Worm (Caenorhabditis elegans) whole organism, L2 larva: Measurements from ENCODE around the gene F07C4.10.

Source experiments
- C34F6.9 ChIP-seq: fragments of 150-350 bp; optimal IDR thresholded peaks from 2 replicates; lab custom pipeline; 2014; ENCODE audit warnings: missing biosample characterization, missing genetic modification characterization
- R02D3.7 ChIP-seq: fragments of 150-350 bp; optimal IDR thresholded peaks from 2 replicates; lab custom pipeline; 2014; ENCODE audit warnings: missing biosample characterization, missing genetic modification characterization
- Y55F3AM.14 ChIP-seq: fragments of 200-800 bp; sonication (Bioruptor generic); optimal IDR thresholded peaks from 2 replicates; lab custom pipeline; 2018; ENCODE audit warnings: mild to moderate bottlenecking, missing genetic modification characterization, missing compliant biosample characterization
- alr-1 ChIP-seq: fragments of 150-350 bp; optimal IDR thresholded peaks from 2 replicates; lab custom pipeline; 2014; ENCODE audit warnings: missing biosample characterization, missing genetic modification characterization
- blmp-1 ChIP-seq: sonication (generic microtip); optimal IDR thresholded peaks from 2 replicates; lab custom pipeline; 2017; ENCODE audit warnings: missing genetic modification characterization, mild to moderate bottlenecking, missing compliant biosample characterization, antibody characterized with exemption, moderate library complexity; ENCODE audit not compliant: insufficient read depth
- ceh-16 ChIP-seq: fragments of 150-350 bp; optimal IDR thresholded peaks from 2 replicates; lab custom pipeline; 2014; ENCODE audit warnings: missing biosample characterization, missing genetic modification characterization
- crh-2 ChIP-seq: sonication (generic microtip); optimal IDR thresholded peaks from 2 replicates; lab custom pipeline; 2017; ENCODE audit warnings: missing biosample characterization, missing genetic modification characterization
- dmd-4 ChIP-seq: sonication (generic microtip); optimal IDR thresholded peaks from 2 replicates; lab custom pipeline; 2017; ENCODE audit warnings: missing biosample characterization, missing genetic modification characterization
- egl-27 ChIP-seq: sonication (generic microtip); optimal IDR thresholded peaks from 3 replicates; lab custom pipeline; 2017; ENCODE audit warnings: missing biosample characterization, missing genetic modification reagents, missing genetic modification characterization
- elt-3 ChIP-seq: sonication (generic microtip); optimal IDR thresholded peaks from 2 replicates; lab custom pipeline; 2017; ENCODE audit warnings: missing biosample characterization, missing genetic modification characterization
- fos-1 ChIP-seq: fragments of 150-350 bp; optimal IDR thresholded peaks from 2 replicates; lab custom pipeline; 2014; ENCODE audit warnings: missing biosample characterization, missing genetic modification characterization
- gmeb-1 ChIP-seq: fragments of 150-350 bp; optimal IDR thresholded peaks from 2 replicates; lab custom pipeline; 2014; ENCODE audit warnings: missing biosample characterization, missing genetic modification characterization
- lin-11 ChIP-seq: fragments of 150-350 bp; sonication (generic microtip); optimal IDR thresholded peaks from 2 replicates; lab custom pipeline; 2014; ENCODE audit warnings: missing biosample characterization, missing genetic modification characterization, inconsistent platforms, mixed read lengths
- lin-13 ChIP-seq: fragments of 150-350 bp; optimal IDR thresholded peaks from 2 replicates; lab custom pipeline; 2014; ENCODE audit warnings: missing biosample characterization, missing genetic modification reagents, missing genetic modification characterization
- lin-39 ChIP-seq: fragments of 150-350 bp; optimal IDR thresholded peaks from 2 replicates; lab custom pipeline; 2014; ENCODE audit warnings: missing biosample characterization, missing genetic modification reagents, missing genetic modification characterization
- lsy-2 ChIP-seq, 2 experiments: fragments of 150-350 bp in 1 of 2; sonication (generic microtip) in 1 of 2; optimal IDR thresholded peaks; 2 replicates each; lab custom pipeline; 2014 to 2017; ENCODE audit warnings: missing biosample characterization in 2 of 2, missing genetic modification characterization in 2 of 2
- mbf-1 ChIP-seq: sonication (generic microtip); optimal IDR thresholded peaks from 2 replicates; lab custom pipeline; 2017; ENCODE audit warnings: missing biosample characterization, missing genetic modification characterization
- mdl-1 ChIP-seq, 2 experiments: fragments of 150-350 bp in 1 of 2; sonication (generic microtip) in 1 of 2; optimal IDR thresholded peaks; 2 replicates each; lab custom pipeline; 2017; ENCODE audit warnings: missing biosample characterization in 2 of 2, missing genetic modification characterization in 2 of 2
- nhr-11 ChIP-seq: fragments of 150-350 bp; optimal IDR thresholded peaks from 2 replicates; lab custom pipeline; 2014; ENCODE audit warnings: missing biosample characterization, missing genetic modification characterization
- nhr-12 ChIP-seq: fragments of 150-350 bp; optimal IDR thresholded peaks from 2 replicates; lab custom pipeline; 2014; ENCODE audit warnings: missing biosample characterization, missing genetic modification characterization
- nhr-21 ChIP-seq: fragments of 150-350 bp; optimal IDR thresholded peaks from 2 replicates; lab custom pipeline; 2014; ENCODE audit warnings: missing biosample characterization, missing genetic modification characterization
- nhr-23 ChIP-seq: fragments of 150-350 bp; optimal IDR thresholded peaks from 2 replicates; lab custom pipeline; 2014; ENCODE audit warnings: missing biosample characterization, missing genetic modification reagents, missing genetic modification characterization
- nhr-237 ChIP-seq: fragments of 150-350 bp; optimal IDR thresholded peaks from 2 replicates; lab custom pipeline; 2014; ENCODE audit warnings: missing biosample characterization, missing genetic modification characterization
- nhr-25 ChIP-seq: fragments of 150-350 bp; sonication (generic microtip); optimal IDR thresholded peaks from 3 replicates; lab custom pipeline; 2014; ENCODE audit warnings: missing biosample characterization, missing genetic modification characterization
- nhr-6 ChIP-seq: fragments of 150-350 bp; optimal IDR thresholded peaks from 2 replicates; lab custom pipeline; 2014; ENCODE audit warnings: missing biosample characterization, missing genetic modification characterization
- nhr-77 ChIP-seq: fragments of 150-350 bp; optimal IDR thresholded peaks from 2 replicates; lab custom pipeline; 2014; ENCODE audit warnings: missing biosample characterization, missing genetic modification characterization
- peb-1 ChIP-seq: fragments of 150-350 bp; optimal IDR thresholded peaks from 2 replicates; lab custom pipeline; 2014; ENCODE audit warnings: missing biosample characterization, missing genetic modification characterization
- sem-4 ChIP-seq: fragments of 150-350 bp; optimal IDR thresholded peaks from 2 replicates; lab custom pipeline; 2014; ENCODE audit warnings: missing biosample characterization, missing genetic modification reagents, missing genetic modification characterization
- skn-1 ChIP-seq: sonication (generic microtip); optimal IDR thresholded peaks from 2 replicates; lab custom pipeline; 2017; ENCODE audit warnings: missing biosample characterization, missing genetic modification characterization
- sma-3 ChIP-seq: sonication (generic microtip); optimal IDR thresholded peaks from 2 replicates; lab custom pipeline; 2016; ENCODE audit warnings: missing genetic modification reagents, missing genetic modification characterization, missing compliant biosample characterization
- sma-9 ChIP-seq, 2 experiments: fragments of 150-350 bp in 1 of 2; sonication (generic microtip) in 1 of 2; optimal IDR thresholded peaks; 2 replicates each; lab custom pipeline; 2014 to 2016; ENCODE audit warnings: missing genetic modification characterization in 2 of 2, mild to moderate bottlenecking in 1 of 2, missing biosample characterization in 1 of 2, missing compliant biosample characterization in 1 of 2, missing genetic modification reagents in 1 of 2, moderate library complexity in 1 of 2
- unc-39 ChIP-seq: fragments of 150-350 bp; optimal IDR thresholded peaks from 2 replicates; lab custom pipeline; 2014; ENCODE audit warnings: missing biosample characterization, missing genetic modification characterization
- unc-55 ChIP-seq: fragments of 150-350 bp; sonication (generic microtip); optimal IDR thresholded peaks from 3 replicates; lab custom pipeline; 2014; ENCODE audit warnings: missing biosample characterization, missing genetic modification reagents, missing genetic modification characterization
- unc-62 ChIP-seq: fragments of 150-350 bp; optimal IDR thresholded peaks from 2 replicates; lab custom pipeline; 2014; ENCODE audit warnings: missing biosample characterization, missing genetic modification reagents, missing genetic modification characterization
- zag-1 ChIP-seq: fragments of 150-350 bp; optimal IDR thresholded peaks from 2 replicates; lab custom pipeline; 2014; ENCODE audit warnings: missing biosample characterization, missing genetic modification characterization
- ztf-11 ChIP-seq: sonication (generic microtip); optimal IDR thresholded peaks from 2 replicates; lab custom pipeline; 2017; ENCODE audit warnings: missing biosample characterization, missing genetic modification characterization
- ztf-4 ChIP-seq: fragments of 150-350 bp; optimal IDR thresholded peaks from 2 replicates; lab custom pipeline; 2014; ENCODE audit warnings: missing biosample characterization, missing genetic modification characterization

F07C4.10 gene

ce11 chrV:7624652-7625051, 15.0 kb downstream of the F07C4.10 start, which contains the start of gene grsp-4:
grsp-4 (plus strand) TSS chrV:7624952.
- TF ChIP-seq ztf-4 (no peak), ztf-11 (tag; lab: Kevin White, UChicago) (no peak), nhr-77 (tag; lab: Kevin White, UChicago) (no peak)

ce11 chrV:7624152-7624551, 15.5 kb downstream of the F07C4.10 start, which contains the start of gene C50E3.13:
C50E3.13 (minus strand) TSS chrV:7624252.
- TF ChIP-seq C34F6.9 (tag; lab: Kevin White, UChicago) (no peak), lin-11 (tag; lab: Kevin White, UChicago) (no peak), lsy-2 (tag; optimal IDR thresholded peaks at IDR 0.05; lab: Kevin White, UChicago) (no peak), ceh-16 (tag; lab: Kevin White, UChicago) (no peak), blmp-1 (tag; lab: Kevin White, UChicago) (no peak), dmd-4 (tag; lab: Kevin White, UChicago) (no peak), sma-3 (no peak), ztf-11 (tag; lab: Kevin White, UChicago) (no peak), unc-39 (no peak), nhr-21 (tag; lab: Kevin White, UChicago) (no peak), ztf-4 (no peak), nhr-25 (tag; lab: Kevin White, UChicago) (no peak), zag-1 (tag; lab: Kevin White, UChicago) (no peak), unc-62 (no peak)

ce11 chrV:7622011-7622465, 17.6 kb downstream of the F07C4.10 start, which contains the start of gene C50E3.12:
C50E3.12 (minus strand) TSS chrV:7622061.
- TF ChIP-seq mbf-1 (tag; lab: Kevin White, UChicago) (no peak), lin-11 (tag; lab: Kevin White, UChicago) (no peak), lin-13 (no peak), fos-1 (tag; lab: Kevin White, UChicago) (no peak), nhr-6 (tag; lab: Kevin White, UChicago) (no peak), peb-1 (no peak), nhr-21 (tag; lab: Kevin White, UChicago) (no peak), nhr-23 (tag; lab: Kevin White, UChicago) (no peak), sma-9 (GFP tag; optimal IDR thresholded peaks at IDR 0.05; lab: Kevin White, UChicago) (no peak), sma-9 (tag; optimal IDR thresholded peaks at IDR 0.05; lab: Kevin White, UChicago) (no peak), unc-55 (no peak), mdl-1 (tag; optimal IDR thresholded peaks at IDR 0.05; lab: Kevin White, UChicago) (no peak), C34F6.9 (tag; lab: Kevin White, UChicago) (no peak), skn-1 (tag; lab: Kevin White, UChicago) (no peak), alr-1 (tag; lab: Kevin White, UChicago) (no peak), nhr-11 (tag; lab: Kevin White, UChicago) (no peak), gmeb-1 (tag; lab: Kevin White, UChicago) (no peak), crh-2 (tag; lab: Kevin White, UChicago) (no peak), nhr-25 (tag; lab: Kevin White, UChicago) (no peak), elt-3 (no peak)

- TF ChIP-seq lin-13, result no peak
- TF ChIP-seq egl-27 (tag; lab: Kevin White, UChicago), result no peak
- no peak for TF ChIP-seq crh-2 (tag; lab: Kevin White, UChicago)
- no peak for TF ChIP-seq nhr-237 (tag; lab: Kevin White, UChicago)
- no peak for TF ChIP-seq lin-11 (tag; lab: Kevin White, UChicago)
- TF ChIP-seq nhr-23 (tag; lab: Kevin White, UChicago), result no peak
- no peak for TF ChIP-seq sem-4 (tag; lab: Kevin White, UChicago)
- TF ChIP-seq peb-1, result no peak
These were observed 21.6 kb downstream of the F07C4.10 start, which contains the start of gene C50E3.15 for ce11 chrV:7618114-7618513. C50E3.15 (plus strand) TSS chrV:7618414.

- TF ChIP-seq sma-9 (GFP tag; optimal IDR thresholded peaks at IDR 0.05; lab: Kevin White, UChicago) (no peak), sma-9 (tag; optimal IDR thresholded peaks at IDR 0.05; lab: Kevin White, UChicago) (no peak), R02D3.7 (tag; lab: Kevin White, UChicago) (no peak), lin-39 (no peak), ceh-16 (tag; lab: Kevin White, UChicago) (no peak), lsy-2 (tag; optimal IDR thresholded peaks at IDR 0.05; lab: Kevin White, UChicago) (no peak), lin-11 (tag; lab: Kevin White, UChicago) (no peak), ztf-11 (tag; lab: Kevin White, UChicago) (no peak), unc-39 (no peak), peb-1 (no peak), ztf-4 (no peak), nhr-12 (tag; lab: Kevin White, UChicago) (no peak), nhr-237 (tag; lab: Kevin White, UChicago) (no peak), dmd-4 (tag; lab: Kevin White, UChicago) (no peak), Y55F3AM.14 (no peak), nhr-6 (tag; lab: Kevin White, UChicago) (no peak), C34F6.9 (tag; lab: Kevin White, UChicago) (no peak), zag-1 (tag; lab: Kevin White, UChicago) (no peak)
- TF ChIP-seq, all 48 proteins: peak for 0
These were observed 27.6 kb downstream of the F07C4.10 start, which contains the start of gene clec-215 for ce11 chrV:7612044-7612443. clec-215 (plus strand) TSS chrV:7612344.
